Worm (Caenorhabditis elegans): ENCODE data around the gene fipr-21.

- no peak for TF ChIP-seq T22C8.4 (GFP tag; IDR thresholded peaks at IDR 0.05)
- TF ChIP-seq flt-1 (GFP tag; IDR thresholded peaks at IDR 0.05), result no peak
- no peak for TF ChIP-seq tab-1 (GFP tag; IDR thresholded peaks at IDR 0.05)
Observed at ce11 chrX:10304178-10304577, at the start of gene fipr-21.
